Fruit fly (Drosophila melanogaster) whole organism, embryonic: ENCODE measurements around the gene SCCRO4.

Source experiments
- ATbp ChIP-seq: fragments of 200-800 bp; sonication (Bioruptor generic); optimal IDR thresholded peaks from 2 replicates; lab custom pipeline; 2017; ENCODE audit warnings: missing biosample characterization, mild to moderate bottlenecking, missing genetic modification characterization, missing genetic modification reagents
- Ada2b ChIP-seq: fragments of 200-800 bp; sonication (Bioruptor generic); IDR thresholded peaks from 2 replicates; pipeline ENCODE4 v1.3.6; 2022; ENCODE audit warnings: missing biosample characterization, missing genetic modification characterization
- Aef1 ChIP-seq: fragments of 200-800 bp; sonication (Bioruptor generic); IDR thresholded peaks from 3 replicates; pipeline ENCODE4 v1.3.6; 2022; ENCODE audit warnings: missing biosample characterization, missing genetic modification characterization
- CG12155 ChIP-seq: fragments of 200-800 bp; sonication (Bioruptor generic); optimal IDR thresholded peaks from 3 replicates; lab custom pipeline; 2016; ENCODE audit warnings: missing biosample characterization, missing genetic modification characterization
- CG12299 ChIP-seq: fragments of 200-800 bp; sonication (Bioruptor generic); optimal IDR thresholded peaks from 2 replicates; lab custom pipeline; 2018; ENCODE audit warnings: missing biosample characterization, mild to moderate bottlenecking, missing genetic modification characterization
- CG12391 ChIP-seq: fragments of 200-800 bp; sonication (Bioruptor generic); optimal IDR thresholded peaks from 3 replicates; lab custom pipeline; 2018; ENCODE audit warnings: missing biosample characterization, mild to moderate bottlenecking, missing genetic modification characterization, moderate library complexity
- CG13123 ChIP-seq: fragments of 200-800 bp; sonication (Bioruptor generic); optimal IDR thresholded peaks from 2 replicates; lab custom pipeline; 2016; ENCODE audit warnings: missing biosample characterization, missing genetic modification characterization
- CG18764 ChIP-seq: fragments of 200-800 bp; sonication (Bioruptor generic); optimal IDR thresholded peaks from 3 replicates; lab custom pipeline; 2016; ENCODE audit warnings: missing biosample characterization, missing genetic modification characterization
- CG2199 ChIP-seq: fragments of 200-800 bp; sonication (Bioruptor generic); IDR thresholded peaks from 3 replicates; pipeline ENCODE4 v1.3.6; 2022; ENCODE audit warnings: missing biosample characterization, missing genetic modification characterization
- CG30431 ChIP-seq: fragments of 200-800 bp; sonication (Bioruptor generic); optimal IDR thresholded peaks from 2 replicates; lab custom pipeline; 2017; ENCODE audit warnings: missing biosample characterization, missing genetic modification characterization
- CG32532 ChIP-seq: fragments of 200-800 bp; sonication (Bioruptor generic); IDR thresholded peaks from 2 replicates; pipeline ENCODE4 v1.3.6; 2022; ENCODE audit warnings: missing biosample characterization, missing genetic modification characterization
- CG34376 ChIP-seq: fragments of 200-800 bp; sonication (Bioruptor generic); optimal IDR thresholded peaks from 2 replicates; lab custom pipeline; 2018; ENCODE audit warnings: missing biosample characterization, mild to moderate bottlenecking, missing genetic modification characterization
- CG3838 ChIP-seq: fragments of 200-800 bp; sonication (Bioruptor generic); optimal IDR thresholded peaks from 3 replicates; lab custom pipeline; 2016; ENCODE audit warnings: missing biosample characterization, missing genetic modification characterization
- CG4282 ChIP-seq: fragments of 200-800 bp; sonication (Bioruptor generic); optimal IDR thresholded peaks from 2 replicates; lab custom pipeline; 2016; ENCODE audit warnings: missing biosample characterization, missing genetic modification characterization
- CG4328 ChIP-seq: fragments of 200-800 bp; sonication (Bioruptor generic); optimal IDR thresholded peaks from 3 replicates; lab custom pipeline; 2017; ENCODE audit warnings: missing biosample characterization, missing genetic modification reagents, missing genetic modification characterization
- CG4360 ChIP-seq: fragments of 200-800 bp; sonication (Bioruptor generic); IDR thresholded peaks from 2 replicates; pipeline ENCODE4 v1.3.6; 2022; ENCODE audit warnings: missing biosample characterization, missing genetic modification characterization
- CG5953 ChIP-seq: fragments of 200-800 bp; sonication (Bioruptor generic); IDR thresholded peaks from 2 replicates; pipeline ENCODE4 v1.3.6; 2022; ENCODE audit warnings: missing biosample characterization, missing genetic modification characterization
- CG6175 ChIP-seq: fragments of 200-800 bp; sonication (Bioruptor generic); IDR thresholded peaks from 3 replicates; pipeline ENCODE4 v1.3.6; 2022; ENCODE audit warnings: missing biosample characterization, missing genetic modification characterization
- CG7556 ChIP-seq: fragments of 200-800 bp; sonication (Bioruptor generic); optimal IDR thresholded peaks from 2 replicates; lab custom pipeline; 2017; ENCODE audit warnings: missing biosample characterization, mild to moderate bottlenecking, missing genetic modification characterization
- CkIIα-i1 ChIP-seq: fragments of 200-800 bp; sonication (Bioruptor generic); IDR thresholded peaks from 2 replicates; pipeline ENCODE4 v1.3.6; 2022; ENCODE audit warnings: missing biosample characterization, missing genetic modification characterization
- Drgx ChIP-seq: fragments of 200-800 bp; sonication (Bioruptor generic); IDR thresholded peaks from 2 replicates; pipeline ENCODE4 v1.3.6; 2022; ENCODE audit warnings: missing biosample characterization, missing genetic modification characterization
- E2f2 ChIP-seq: fragments of 200-800 bp; sonication (Bioruptor generic); IDR thresholded peaks from 2 replicates; pipeline ENCODE4 v1.3.6; 2022; ENCODE audit warnings: missing biosample characterization, missing genetic modification characterization
- Ets65A ChIP-seq: fragments of 200-800 bp; sonication (Bioruptor generic); peaks from one replicate; lab custom pipeline; 2016; ENCODE audit warnings: missing biosample characterization, missing genetic modification characterization
- Hmr ChIP-seq: fragments of 200-800 bp; sonication (Bioruptor generic); optimal IDR thresholded peaks from 3 replicates; lab custom pipeline; 2017; ENCODE audit warnings: mild to moderate bottlenecking, missing biosample characterization, missing genetic modification reagents, missing genetic modification characterization
- Hr78 ChIP-seq, 2 experiments: fragments of 200-800 bp in 1 of 2; fragments of >200 bp in 1 of 2; sonication (Bioruptor generic) in 1 of 2; optimal IDR thresholded peaks; 2 replicates each; lab custom pipeline; 2017 to 2019; ENCODE audit warnings: missing biosample characterization in 2 of 2, missing genetic modification characterization in 2 of 2, mild to moderate bottlenecking in 1 of 2, moderate library complexity in 1 of 2
- Med ChIP-seq: fragments of 200-800 bp; sonication (Bioruptor generic); peaks from one replicate; lab custom pipeline; 2016; ENCODE audit warnings: missing biosample characterization, missing genetic modification characterization, mild to moderate bottlenecking, inconsistent platforms, moderate library complexity
- Neu2 ChIP-seq: fragments of 200-800 bp; sonication (Bioruptor generic); optimal IDR thresholded peaks from 3 replicates; lab custom pipeline; 2016; ENCODE audit warnings: missing biosample characterization, missing genetic modification characterization, borderline replicate concordance
- Nf-YA ChIP-seq: fragments of 200-800 bp; sonication (Bioruptor generic); IDR thresholded peaks from 2 replicates; pipeline ENCODE4 v1.3.6; 2022; ENCODE audit warnings: missing biosample characterization, missing genetic modification characterization
- Six4 ChIP-seq: fragments of 200-800 bp; sonication (Bioruptor generic); optimal IDR thresholded peaks from 2 replicates; lab custom pipeline; 2016; ENCODE audit warnings: missing biosample characterization, missing genetic modification characterization
- Sry-δ ChIP-seq: fragments of 200-800 bp; sonication (Bioruptor generic); optimal IDR thresholded peaks from 2 replicates; lab custom pipeline; 2016; ENCODE audit warnings: missing biosample characterization, missing genetic modification characterization
- al ChIP-seq: fragments of 200-800 bp; sonication (Bioruptor generic); IDR thresholded peaks from 2 replicates; pipeline ENCODE4 v1.3.6; 2022; ENCODE audit warnings: missing biosample characterization, missing genetic modification characterization
- cas ChIP-seq: fragments of 200-800 bp; sonication (Bioruptor generic); IDR thresholded peaks from 2 replicates; pipeline ENCODE4 v1.3.6; 2022; ENCODE audit warnings: missing biosample characterization, missing genetic modification characterization
- danr ChIP-seq: fragments of 200-800 bp; sonication (Bioruptor generic); IDR thresholded peaks from 2 replicates; pipeline ENCODE4 v1.3.6; 2022; ENCODE audit warnings: missing biosample characterization, missing genetic modification characterization
- emc ChIP-seq: fragments of 200-800 bp; sonication (Bioruptor generic); optimal IDR thresholded peaks from 2 replicates; lab custom pipeline; 2016; ENCODE audit warnings: missing biosample characterization, missing genetic modification characterization
- exex ChIP-seq: fragments of 200-800 bp; sonication (Bioruptor generic); optimal IDR thresholded peaks from 4 replicates; lab custom pipeline; 2018; ENCODE audit warnings: missing biosample characterization, mild to moderate bottlenecking, missing genetic modification characterization, moderate library complexity
- gce ChIP-seq: fragments of 200-800 bp; sonication (Bioruptor generic); IDR thresholded peaks from 3 replicates; pipeline ENCODE4 v1.3.6; 2022; ENCODE audit warnings: missing biosample characterization, missing genetic modification characterization
- grn ChIP-seq: fragments of 200-800 bp; sonication (Bioruptor generic); optimal IDR thresholded peaks from 3 replicates; lab custom pipeline; 2017; ENCODE audit warnings: missing biosample characterization, missing genetic modification characterization
- gro ChIP-seq: fragments of 200-800 bp; sonication (Bioruptor generic); optimal IDR thresholded peaks from 2 replicates; lab custom pipeline; 2016; ENCODE audit warnings: missing biosample characterization, missing genetic modification characterization
- gsb-n ChIP-seq: fragments of 200-800 bp; sonication (Bioruptor generic); optimal IDR thresholded peaks from 3 replicates; lab custom pipeline; 2018; ENCODE audit warnings: missing biosample characterization, mild to moderate bottlenecking, missing genetic modification characterization
- lbe ChIP-seq: fragments of 200-800 bp; sonication (Bioruptor generic); optimal IDR thresholded peaks from 2 replicates; lab custom pipeline; 2016; ENCODE audit warnings: missing biosample characterization, mild to moderate bottlenecking, missing genetic modification characterization
- pb ChIP-seq: fragments of 200-800 bp; sonication (Bioruptor generic); optimal IDR thresholded peaks from 3 replicates; lab custom pipeline; 2016; ENCODE audit warnings: missing biosample characterization, missing genetic modification characterization
- peb ChIP-seq: fragments of 200-800 bp; sonication (Bioruptor generic); IDR thresholded peaks from 2 replicates; pipeline ENCODE4 v1.3.6; 2022; ENCODE audit warnings: missing biosample characterization, missing genetic modification characterization
- phol ChIP-seq: fragments of 200-800 bp; sonication (Bioruptor generic); optimal IDR thresholded peaks from 3 replicates; lab custom pipeline; 2018; ENCODE audit warnings: missing biosample characterization, mild to moderate bottlenecking, missing genetic modification characterization, moderate library complexity
- sens ChIP-seq: fragments of 200-800 bp; sonication (Bioruptor generic); peaks from one replicate; lab custom pipeline; 2016; ENCODE audit warnings: missing biosample characterization, missing genetic modification characterization
- shn ChIP-seq: fragments of 200-800 bp; sonication (Bioruptor generic); optimal IDR thresholded peaks from 3 replicates; lab custom pipeline; 2016; ENCODE audit warnings: missing biosample characterization, missing genetic modification characterization
- sug ChIP-seq: fragments of 200-800 bp; optimal IDR thresholded peaks from 2 replicates; lab custom pipeline; 2019; ENCODE audit warnings: missing biosample characterization, mild to moderate bottlenecking, missing genetic modification characterization, moderate library complexity
- vvl ChIP-seq: fragments of 200-800 bp; sonication (Bioruptor generic); IDR thresholded peaks from 2 replicates; pipeline ENCODE4 v1.3.6; 2022; ENCODE audit warnings: missing biosample characterization, missing genetic modification characterization
- wor ChIP-seq: fragments of 200-800 bp; sonication (Bioruptor generic); IDR thresholded peaks from 2 replicates; pipeline ENCODE4 v1.3.6; 2022; ENCODE audit warnings: missing biosample characterization, missing genetic modification characterization
- zen ChIP-seq: fragments of 200-800 bp; sonication (Bioruptor generic); optimal IDR thresholded peaks from 3 replicates; lab custom pipeline; 2018; ENCODE audit warnings: missing biosample characterization, mild to moderate bottlenecking, missing genetic modification characterization, moderate library complexity

Gene SCCRO4

DNA sequence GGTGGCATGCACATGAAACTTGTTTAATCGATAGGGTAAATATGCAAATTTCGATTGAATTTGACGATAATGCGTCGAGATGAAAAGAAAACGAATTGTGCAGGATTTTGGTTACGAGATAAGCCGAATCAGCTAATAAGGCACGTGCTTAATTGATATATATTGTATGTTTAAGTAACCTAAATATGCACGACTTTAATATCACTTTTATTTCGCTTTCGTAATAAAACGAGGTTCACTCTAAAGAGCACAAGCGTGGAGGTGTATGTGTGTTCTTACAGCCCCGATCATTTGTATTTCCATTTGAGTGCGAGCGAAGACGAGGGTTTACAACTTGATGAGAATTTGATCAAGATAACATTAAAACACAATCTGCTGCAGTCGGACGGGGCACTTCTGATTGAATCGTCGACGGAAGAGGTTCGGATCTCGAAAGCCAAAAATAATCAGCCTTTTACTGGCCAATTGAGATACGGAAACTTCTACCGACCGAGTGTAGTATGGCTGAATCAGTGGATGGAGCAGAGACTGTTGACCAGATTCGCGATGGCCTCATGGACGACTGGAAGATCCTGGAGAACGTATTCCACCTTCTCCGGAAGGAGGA is 54.6 kb downstream of the SCCRO4 start (continued):
- no peak for TF ChIP-seq ATbp
- no peak for TF ChIP-seq CG13123 (GFP tag; lab: Kevin White, UChicago)
- peak; percentile 94 for TF ChIP-seq grn (GFP tag; lab: Kevin White, UChicago)
- TF ChIP-seq Med (GFP tag; lab: Kevin White, UChicago) = peak; percentile 78
- no peak for TF ChIP-seq al
- TF ChIP-seq Drgx (GFP tag; lab: Robert Waterston, UW) = 0 out of 2 replicates have a peak, but pooled peaks have one; percentile 20
- peak; percentile 51 for TF ChIP-seq sug (tag; lab: Kevin White, UChicago)
- TF ChIP-seq cas (GFP tag; lab: Robert Waterston, UW) = no peak
- TF ChIP-seq Neu2 = no peak
- peak; percentile 24 for TF ChIP-seq lbe
- no peak for TF ChIP-seq E2f2 (GFP tag; lab: Robert Waterston, UW)
- no peak for TF ChIP-seq zen (tag; lab: Kevin White, UChicago)
- TF ChIP-seq vvl = peak; percentile 38; the same call in 1 of the 2 replicates
- no peak for TF ChIP-seq peb (GFP tag; lab: Robert Waterston, UW)
- TF ChIP-seq CG6175 (GFP tag; lab: Robert Waterston, UW) = no peak
- no peak for TF ChIP-seq CG30431 (GFP tag; lab: Kevin White, UChicago)
- no peak for TF ChIP-seq shn (GFP tag; lab: Kevin White, UChicago)
- no peak for TF ChIP-seq pb
- peak; percentile 56 for TF ChIP-seq CG34376
- no peak for TF ChIP-seq phol (tag; lab: Kevin White, UChicago)

DNA sequence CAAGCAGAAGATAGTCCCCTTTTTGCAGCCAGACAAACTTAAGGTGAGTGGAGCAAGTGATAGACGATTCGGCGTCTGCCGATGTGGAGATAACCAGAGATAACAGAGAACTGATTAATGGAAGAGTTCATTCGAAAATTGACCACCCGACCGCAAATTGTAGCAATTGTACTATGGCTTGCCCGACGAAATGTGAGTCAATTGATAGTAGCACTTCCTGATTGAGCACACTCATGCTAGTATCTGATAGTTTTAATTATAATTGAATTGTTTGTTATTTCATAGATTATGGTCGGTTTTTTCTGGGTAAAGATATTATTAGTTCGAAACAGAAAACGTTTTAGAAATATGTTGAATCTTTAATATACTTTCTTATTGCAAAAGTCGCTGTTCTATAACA is 55.2 kb downstream of the SCCRO4 start:
- TF ChIP-seq Ets65A = peak; percentile 47
- TF ChIP-seq exex = peak; percentile 85
- TF ChIP-seq Aef1 (GFP tag; lab: Robert Waterston, UW) = no peak
- TF ChIP-seq Ada2b (GFP tag; lab: Robert Waterston, UW) = no peak
- peak; percentile 55 for TF ChIP-seq sens (GFP tag; lab: Kevin White, UChicago)
- TF ChIP-seq Hr78 (GFP tag; optimal IDR thresholded peaks at IDR 0.05; lab: Kevin White, UChicago) = no peak
- TF ChIP-seq CG2199 (GFP tag; lab: Robert Waterston, UW) = no peak
- no peak for TF ChIP-seq CG4282 (GFP tag; lab: Kevin White, UChicago)
- TF ChIP-seq emc (GFP tag; lab: Kevin White, UChicago) = no peak

DNA sequence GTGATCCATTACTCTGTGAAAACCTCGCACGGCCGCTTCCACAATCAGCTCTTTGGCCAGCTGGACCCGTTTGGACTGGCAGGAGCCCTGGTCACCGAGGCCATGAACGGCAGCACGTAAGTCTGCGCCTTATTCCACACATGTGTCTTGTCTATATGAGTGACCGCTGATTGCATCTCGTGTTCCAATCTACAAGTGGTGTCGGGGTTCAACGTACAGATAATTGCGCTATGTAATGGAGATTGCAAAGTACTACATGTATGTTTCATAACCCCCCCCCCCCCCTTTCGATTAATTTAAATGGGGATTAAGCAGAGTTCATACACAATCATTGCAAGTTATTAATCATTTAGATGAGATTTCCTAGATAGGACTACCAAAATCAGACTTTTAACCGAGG is 55.7 kb downstream of the SCCRO4 start:
- TF ChIP-seq CG7556 (GFP tag; lab: Kevin White, UChicago) (no peak), CG5953 (GFP tag; lab: Robert Waterston, UW) (peak; percentile 26; the same call in 1 of the 2 replicates)

DNA sequence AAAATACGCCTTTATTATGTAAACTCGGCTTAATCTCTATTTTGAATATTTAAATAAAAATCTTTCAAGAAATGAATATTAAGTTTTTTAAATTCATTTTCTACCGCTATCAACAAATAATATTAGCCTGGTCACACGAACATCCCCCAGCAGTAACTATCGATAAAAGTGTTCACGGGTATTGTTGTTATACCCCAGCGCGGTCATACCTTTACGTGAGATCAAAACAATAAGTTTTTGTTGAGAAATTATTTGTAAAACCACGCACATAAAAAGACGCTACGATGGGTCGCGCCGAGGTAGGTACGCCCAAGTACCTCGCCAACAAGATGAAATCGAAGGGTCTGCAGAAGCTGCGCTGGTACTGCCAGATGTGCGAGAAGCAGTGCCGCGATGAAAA is 57.4 kb downstream of the SCCRO4 start, which contains the start of gene kin17:
Gene kin17 (plus strand): TSS at position 195 of the 400 bp plus-strand sequence.
- TF ChIP-seq gce (GFP tag; lab: Robert Waterston, UW) (no peak), Hmr (no peak), CG18764 (GFP tag; lab: Kevin White, UChicago) (no peak), gsb-n (tag; lab: Kevin White, UChicago) (no peak), CG12299 (tag; lab: Kevin White, UChicago) (no peak), danr (GFP tag; lab: Robert Waterston, UW) (no peak), CG12391 (no peak), Six4 (no peak), gro (no peak), Nf-YA (GFP tag; lab: Robert Waterston, UW) (no peak), CkIIα-i1 (GFP tag; lab: Robert Waterston, UW) (no peak), wor (GFP tag; lab: Robert Waterston, UW) (no peak), CG3838 (GFP tag; lab: Kevin White, UChicago) (no peak), CG4328 (GFP tag; lab: Kevin White, UChicago) (no peak), CG4360 (GFP tag; lab: Robert Waterston, UW) (no peak), CG32532 (GFP tag; lab: Robert Waterston, UW) (no peak), CG12155 (GFP tag; lab: Kevin White, UChicago) (no peak), grn (GFP tag; lab: Kevin White, UChicago) (no peak), Sry-δ (peak; percentile 66)
